Fruit fly (Drosophila melanogaster) whole organism, embryonic: ENCODE data around the gene CG42488.

Source experiments
- Bdp1 ChIP-seq: fragments of 200-800 bp; sonication (Bioruptor generic); optimal IDR thresholded peaks from 3 replicates; lab custom pipeline; 2016; ENCODE audit warnings: missing biosample characterization, missing genetic modification characterization
- Bteb2 ChIP-seq: fragments of 200-800 bp; sonication (Bioruptor generic); optimal IDR thresholded peaks from 2 replicates; lab custom pipeline; 2016; ENCODE audit warnings: missing biosample characterization, missing genetic modification characterization
- CG10147 ChIP-seq: fragments of 200-800 bp; sonication (Bioruptor generic); optimal IDR thresholded peaks from 2 replicates; lab custom pipeline; 2019; ENCODE audit warnings: missing biosample characterization, mild to moderate bottlenecking, missing genetic modification characterization, moderate library complexity
- CG10267 ChIP-seq: fragments of 200-800 bp; sonication (Bioruptor generic); optimal IDR thresholded peaks from 2 replicates; lab custom pipeline; 2018; ENCODE audit warnings: missing biosample characterization, mild to moderate bottlenecking, missing genetic modification characterization, moderate library complexity
- CG10654 ChIP-seq: fragments of 200-800 bp; sonication (Bioruptor generic); optimal IDR thresholded peaks from 2 replicates; lab custom pipeline; 2016; ENCODE audit warnings: missing biosample characterization, missing genetic modification characterization
- CG10979 ChIP-seq: fragments of 200-800 bp; sonication (Bioruptor generic); optimal IDR thresholded peaks from 2 replicates; lab custom pipeline; 2018; ENCODE audit warnings: missing biosample characterization, mild to moderate bottlenecking, missing genetic modification characterization, moderate library complexity
- CG11696 ChIP-seq: fragments of 200-800 bp; sonication (Bioruptor generic); IDR thresholded peaks from 2 replicates; pipeline ENCODE4 v1.3.6; 2022; ENCODE audit warnings: missing biosample characterization, missing genetic modification characterization
- CG12391 ChIP-seq: fragments of 200-800 bp; sonication (Bioruptor generic); optimal IDR thresholded peaks from 3 replicates; lab custom pipeline; 2018; ENCODE audit warnings: missing biosample characterization, mild to moderate bottlenecking, missing genetic modification characterization, moderate library complexity
- CG17186 ChIP-seq: fragments of 200-800 bp; sonication (Bioruptor generic); optimal IDR thresholded peaks from 3 replicates; lab custom pipeline; 2017; ENCODE audit warnings: missing biosample characterization, missing genetic modification reagents, missing genetic modification characterization
- CG17361 ChIP-seq: fragments of 200-800 bp; sonication (Bioruptor generic); IDR thresholded peaks from 3 replicates; pipeline ENCODE4 v1.3.6; 2022; ENCODE audit warnings: missing biosample characterization, missing genetic modification characterization
- CG17829 ChIP-seq: fragments of 200-800 bp; optimal IDR thresholded peaks from 2 replicates; lab custom pipeline; 2019; ENCODE audit warnings: missing biosample characterization, mild to moderate bottlenecking, missing genetic modification characterization, moderate library complexity
- CG30403 ChIP-seq: fragments of 200-800 bp; sonication (Bioruptor generic); optimal IDR thresholded peaks from 3 replicates; lab custom pipeline; 2016; ENCODE audit warnings: missing biosample characterization, missing genetic modification characterization
- CG4360 ChIP-seq: fragments of 200-800 bp; sonication (Bioruptor generic); IDR thresholded peaks from 2 replicates; pipeline ENCODE4 v1.3.6; 2022; ENCODE audit warnings: missing biosample characterization, missing genetic modification characterization
- CG4707 ChIP-seq: fragments of 200-800 bp; sonication (Bioruptor generic); optimal IDR thresholded peaks from 2 replicates; lab custom pipeline; 2018; ENCODE audit warnings: missing biosample characterization, mild to moderate bottlenecking, missing genetic modification characterization, moderate library complexity
- CG5180 ChIP-seq: fragments of 200-800 bp; sonication (Bioruptor generic); optimal IDR thresholded peaks from 3 replicates; lab custom pipeline; 2017; ENCODE audit warnings: missing biosample characterization, missing genetic modification characterization, mild to moderate bottlenecking, moderate library complexity, missing genetic modification reagents
- CG6272 ChIP-seq: fragments of 200-800 bp; sonication (Bioruptor generic); IDR thresholded peaks from 2 replicates; pipeline ENCODE4 v1.3.6; 2022; ENCODE audit warnings: missing biosample characterization, missing genetic modification characterization
- CG7271 ChIP-seq: fragments of 200-800 bp; sonication (Bioruptor generic); optimal IDR thresholded peaks from 2 replicates; lab custom pipeline; 2018; ENCODE audit warnings: missing biosample characterization, mild to moderate bottlenecking, missing genetic modification characterization, moderate library complexity
- CG8089 ChIP-seq: fragments of 200-800 bp; sonication (Bioruptor generic); optimal IDR thresholded peaks from 3 replicates; lab custom pipeline; 2016; ENCODE audit warnings: missing biosample characterization, missing genetic modification characterization
- CG8359 ChIP-seq: fragments of 200-800 bp; sonication (Bioruptor generic); optimal IDR thresholded peaks from 2 replicates; lab custom pipeline; 2017; ENCODE audit warnings: missing biosample characterization, mild to moderate bottlenecking, missing genetic modification characterization, borderline replicate concordance
- Dad ChIP-seq: fragments of 200-800 bp; sonication (Bioruptor generic); optimal IDR thresholded peaks from 3 replicates; lab custom pipeline; 2016; ENCODE audit warnings: missing biosample characterization, missing genetic modification characterization
- Doc3 ChIP-seq: fragments of 200-800 bp; sonication (Bioruptor generic); IDR thresholded peaks from 3 replicates; pipeline ENCODE4 v1.3.6; 2022; ENCODE audit warnings: missing biosample characterization, missing genetic modification characterization; ENCODE audit not compliant: partially characterized antibody
- E2f2 ChIP-seq: fragments of 200-800 bp; sonication (Bioruptor generic); IDR thresholded peaks from 2 replicates; pipeline ENCODE4 v1.3.6; 2022; ENCODE audit warnings: missing biosample characterization, missing genetic modification characterization
- H2.0 ChIP-seq: fragments of 200-800 bp; sonication (Bioruptor generic); IDR thresholded peaks from 2 replicates; pipeline ENCODE4 v1.3.6; 2022; ENCODE audit warnings: missing biosample characterization, missing genetic modification characterization
- Lim3 ChIP-seq: fragments of 200-800 bp; sonication (Bioruptor generic); IDR thresholded peaks from 2 replicates; pipeline ENCODE4 v1.3.6; 2022; ENCODE audit warnings: missing biosample characterization, missing genetic modification characterization
- NC2β ChIP-seq: fragments of 200-800 bp; sonication (Bioruptor generic); optimal IDR thresholded peaks from 2 replicates; lab custom pipeline; 2016; ENCODE audit warnings: missing biosample characterization, missing genetic modification characterization
- Neu2 ChIP-seq: fragments of 200-800 bp; sonication (Bioruptor generic); optimal IDR thresholded peaks from 3 replicates; lab custom pipeline; 2016; ENCODE audit warnings: missing biosample characterization, missing genetic modification characterization, borderline replicate concordance
- Sox100B ChIP-seq: fragments of 200-800 bp; sonication (Bioruptor generic); optimal IDR thresholded peaks from 3 replicates; lab custom pipeline; 2018; ENCODE audit warnings: missing biosample characterization, mild to moderate bottlenecking, missing genetic modification characterization
- Spps ChIP-seq: fragments of 200-800 bp; sonication (Bioruptor generic); optimal IDR thresholded peaks from 2 replicates; lab custom pipeline; 2018; ENCODE audit warnings: missing biosample characterization, mild to moderate bottlenecking, missing genetic modification characterization
- Usf ChIP-seq: fragments of 200-800 bp; sonication (Bioruptor generic); optimal IDR thresholded peaks from 2 replicates; lab custom pipeline; 2017; ENCODE audit warnings: missing genotype, missing biosample characterization, missing genetic modification characterization
- amos ChIP-seq: fragments of 200-800 bp; sonication (Bioruptor generic); IDR thresholded peaks from 2 replicates; pipeline ENCODE4 v1.3.6; 2022; ENCODE audit warnings: missing biosample characterization, missing genetic modification characterization; ENCODE audit not compliant: partially characterized antibody
- ase ChIP-seq: fragments of 200-800 bp; sonication (Bioruptor generic); IDR thresholded peaks from 3 replicates; pipeline ENCODE4 v1.3.6; 2022; ENCODE audit warnings: missing biosample characterization, missing genetic modification characterization
- ash1 ChIP-seq: fragments of 200-800 bp; sonication (Bioruptor generic); optimal IDR thresholded peaks from 2 replicates; lab custom pipeline; 2018; ENCODE audit warnings: missing biosample characterization, mild to moderate bottlenecking, missing genetic modification characterization
- br ChIP-seq: fragments of >200 bp; optimal IDR thresholded peaks from 2 replicates; lab custom pipeline; 2017
- btn ChIP-seq: fragments of 200-800 bp; sonication (Bioruptor generic); optimal IDR thresholded peaks from 2 replicates; lab custom pipeline; 2016; ENCODE audit warnings: missing biosample characterization, missing genetic modification characterization
- chif ChIP-seq, 2 experiments: fragments of 200-800 bp; sonication (Bioruptor generic); optimal IDR thresholded peaks; 3 replicates each; lab custom pipeline; 2016; ENCODE audit warnings: missing biosample characterization in 2 of 2, missing genetic modification characterization in 2 of 2
- dmrt99B ChIP-seq: fragments of 200-800 bp; sonication (Bioruptor generic); optimal IDR thresholded peaks from 2 replicates; lab custom pipeline; 2018; ENCODE audit warnings: missing biosample characterization, mild to moderate bottlenecking, missing genetic modification characterization, moderate library complexity
- emc ChIP-seq: fragments of 200-800 bp; sonication (Bioruptor generic); optimal IDR thresholded peaks from 2 replicates; lab custom pipeline; 2016; ENCODE audit warnings: missing biosample characterization, missing genetic modification characterization
- fu2 ChIP-seq: fragments of 200-800 bp; sonication (Bioruptor generic); optimal IDR thresholded peaks from 2 replicates; lab custom pipeline; 2016; ENCODE audit warnings: missing biosample characterization, missing genetic modification characterization
- grn ChIP-seq: fragments of 200-800 bp; sonication (Bioruptor generic); optimal IDR thresholded peaks from 3 replicates; lab custom pipeline; 2017; ENCODE audit warnings: missing biosample characterization, missing genetic modification characterization
- hb ChIP-seq: fragments of 200-800 bp; sonication (Bioruptor generic); IDR thresholded peaks from 3 replicates; pipeline ENCODE4 v1.3.6; 2022; ENCODE audit warnings: missing biosample characterization, missing genetic modification characterization; ENCODE audit not compliant: partially characterized antibody
- insv ChIP-seq, 2 experiments: fragments of 200-800 bp; sonication (Bioruptor generic); optimal IDR thresholded peaks; 3 replicates each; lab custom pipeline; 2016 to 2018; ENCODE audit warnings: missing biosample characterization in 2 of 2, missing genetic modification characterization in 2 of 2
- kay ChIP-seq: fragments of 200-800 bp; sonication (Bioruptor generic); optimal IDR thresholded peaks from 2 replicates; lab custom pipeline; 2016; ENCODE audit warnings: missing biosample characterization, missing genetic modification characterization
- nom ChIP-seq: fragments of 200-800 bp; sonication (Bioruptor generic); optimal IDR thresholded peaks from 2 replicates; lab custom pipeline; 2017; ENCODE audit warnings: missing biosample characterization, missing genetic modification characterization, mild to moderate bottlenecking, moderate library complexity, missing genetic modification reagents
- peb ChIP-seq: fragments of 200-800 bp; sonication (Bioruptor generic); IDR thresholded peaks from 2 replicates; pipeline ENCODE4 v1.3.6; 2022; ENCODE audit warnings: missing biosample characterization, missing genetic modification characterization
- pnt ChIP-seq: fragments of 200-800 bp; sonication (Bioruptor generic); optimal IDR thresholded peaks from 3 replicates; lab custom pipeline; 2016; ENCODE audit warnings: missing biosample characterization, missing genetic modification characterization
- schlank ChIP-seq: fragments of 200-800 bp; sonication (Bioruptor generic); optimal IDR thresholded peaks from 2 replicates; lab custom pipeline; 2018; ENCODE audit warnings: missing biosample characterization, mild to moderate bottlenecking, missing genetic modification characterization
- seq ChIP-seq: fragments of 200-800 bp; sonication (Bioruptor generic); IDR thresholded peaks from 2 replicates; pipeline ENCODE4 v1.3.6; 2022; ENCODE audit warnings: missing biosample characterization, missing genetic modification characterization
- sim ChIP-seq: fragments of 200-800 bp; sonication (Bioruptor generic); IDR thresholded peaks from 2 replicates; pipeline ENCODE4 v1.3.6; 2022; ENCODE audit warnings: missing biosample characterization, missing genetic modification characterization
- so ChIP-seq: fragments of 200-800 bp; sonication (Bioruptor generic); IDR thresholded peaks from 3 replicates; pipeline ENCODE4 v1.3.6; 2022; ENCODE audit warnings: missing biosample characterization, missing genetic modification characterization
- trh ChIP-seq: fragments of 200-800 bp; sonication (Bioruptor generic); optimal IDR thresholded peaks from 2 replicates; lab custom pipeline; 2016; ENCODE audit warnings: missing biosample characterization, missing genetic modification characterization
- vfl ChIP-seq: fragments of 200-800 bp; sonication (Bioruptor generic); optimal IDR thresholded peaks from 2 replicates; lab custom pipeline; 2016; ENCODE audit warnings: missing biosample characterization, missing genetic modification characterization

Gene CG42488

DNA sequence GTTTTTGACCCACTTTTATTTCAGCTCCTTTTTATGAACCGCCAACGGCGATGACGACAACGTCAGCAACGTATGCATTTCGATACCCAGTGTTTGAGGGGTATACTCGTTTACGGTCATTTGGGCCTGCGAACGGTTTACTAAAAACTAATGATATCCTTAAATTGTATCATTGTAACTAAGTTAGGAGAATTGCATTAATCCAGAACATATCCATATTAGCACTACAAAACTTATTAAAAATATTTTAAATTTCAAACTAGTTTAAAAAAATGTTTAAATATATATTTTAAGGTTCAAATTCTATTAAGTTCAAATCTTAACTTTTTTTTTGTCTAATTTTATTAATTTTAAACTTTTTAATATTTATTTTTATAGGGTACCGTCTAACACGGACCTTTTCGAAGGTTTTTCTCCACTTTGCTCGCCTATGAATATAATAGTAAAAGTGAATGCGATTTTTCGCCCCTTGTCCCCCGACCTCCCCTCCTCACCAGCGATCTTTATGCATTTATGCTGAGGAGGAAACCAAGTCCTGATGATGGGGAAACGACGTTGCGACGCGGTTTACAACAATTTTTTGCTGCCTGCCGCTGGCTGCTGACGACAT is 23.6 kb upstream of the CG42488 start:
- TF ChIP-seq Sox100B (peak; percentile 12), CG6272 (GFP tag; lab: Robert Waterston, UW) (no peak), chif (GFP tag; optimal IDR thresholded peaks at IDR 0.05; lab: Kevin White, UChicago) (no peak), insv (GFP tag; optimal IDR thresholded peaks at IDR 0.05; lab: Kevin White, UChicago) (no peak), trh (GFP tag; lab: Kevin White, UChicago) (no peak), CG5180 (GFP tag; lab: Kevin White, UChicago) (no peak), CG11696 (GFP tag; lab: Robert Waterston, UW) (no peak), kay (GFP tag; lab: Kevin White, UChicago) (no peak), Lim3 (GFP tag; lab: Robert Waterston, UW) (no peak), NC2β (GFP tag; lab: Kevin White, UChicago) (no peak), peb (GFP tag; lab: Robert Waterston, UW) (no peak), CG4707 (GFP tag; lab: Kevin White, UChicago) (no peak), ase (GFP tag; lab: Robert Waterston, UW) (no peak), btn (GFP tag; lab: Kevin White, UChicago) (no peak), Dad (GFP tag; lab: Kevin White, UChicago) (no peak), amos (GFP tag; lab: Robert Waterston, UW) (no peak), vfl (GFP tag; lab: Kevin White, UChicago) (no peak), grn (GFP tag; lab: Kevin White, UChicago) (no peak), fu2 (GFP tag; lab: Kevin White, UChicago) (no peak), CG10979 (tag; lab: Kevin White, UChicago) (peak; percentile 64), CG7271 (tag; lab: Kevin White, UChicago) (no peak), CG17829 (tag; lab: Kevin White, UChicago) (peak; percentile 27), CG30403 (GFP tag; lab: Kevin White, UChicago) (peak; percentile 21), seq (no peak), hb (GFP tag; lab: Robert Waterston, UW) (no peak), Bdp1 (no peak), CG4360 (GFP tag; lab: Robert Waterston, UW) (no peak), CG10147 (GFP tag; lab: Kevin White, UChicago) (no peak), emc (no peak), schlank (tag; lab: Kevin White, UChicago) (no peak), CG12391 (tag; lab: Kevin White, UChicago) (peak; percentile 14), CG10267 (tag; lab: Kevin White, UChicago) (peak; percentile 7), Spps (no peak), so (GFP tag; lab: Robert Waterston, UW) (no peak), CG8089 (GFP tag; lab: Kevin White, UChicago) (no peak), Usf (GFP tag; lab: Kevin White, UChicago) (no peak), CG17361 (GFP tag; lab: Robert Waterston, UW) (peak; percentile 47; the same call in 1 of the 3 replicates), pnt (GFP tag; lab: Kevin White, UChicago) (no peak), H2.0 (GFP tag; lab: Robert Waterston, UW) (no peak), CG17186 (GFP tag; lab: Kevin White, UChicago) (no peak), Neu2 (GFP tag; lab: Kevin White, UChicago) (no peak), br (lab: Kevin White, UChicago) (no peak), E2f2 (no peak), dmrt99B (tag; lab: Kevin White, UChicago) (peak; percentile 38), ash1 (GFP tag; lab: Kevin White, UChicago) (no peak), Bteb2 (GFP tag; lab: Kevin White, UChicago) (no peak), Doc3 (no peak), CG10654 (GFP tag; lab: Kevin White, UChicago) (no peak), nom (GFP tag; lab: Kevin White, UChicago) (no peak), sim (GFP tag; lab: Robert Waterston, UW) (no peak), CG8359 (GFP tag; lab: Kevin White, UChicago) (no peak)
